Worm (Caenorhabditis elegans) whole organism, L4/young adult: Measurements from ENCODE around the gene T21C9.13.

Experiments used
- W03F9.2 ChIP-seq: fragments of 150-350 bp; optimal IDR thresholded peaks from 2 replicates; lab custom pipeline; 2014; ENCODE audit warnings: missing biosample characterization, missing genetic modification characterization
- dao-5 ChIP-seq: sonication (generic microtip); optimal IDR thresholded peaks from 2 replicates; lab custom pipeline; 2016; ENCODE audit warnings: missing genotype, missing genetic modification characterization, moderate library complexity, missing compliant biosample characterization
- him-1 ChIP-seq: sonication (generic microtip); optimal IDR thresholded peaks from 2 replicates; lab custom pipeline; 2016; ENCODE audit warnings: missing genotype, missing genetic modification reagents, missing genetic modification characterization, missing compliant biosample characterization

T21C9.13 gene

ce11 chrV:10597234-10597633 is at the start of gene T21C9.13:
TSS of gene T21C9.13 (plus strand) at chrV:10597266.
- TF ChIP-seq him-1 (tag; lab: Kevin White, UChicago) (no peak), dao-5 (tag; lab: Kevin White, UChicago) (no peak)

ce11 chrV:10548981-10549380 is 48.1 kb upstream of the T21C9.13 start, which contains the start of gene srd-34:
TSS of gene srd-34 (minus strand) at chrV:10549081.
- TF ChIP-seq W03F9.2 (tag; lab: Kevin White, UChicago) (no peak), him-1 (tag; lab: Kevin White, UChicago) (no peak), dao-5 (tag; lab: Kevin White, UChicago) (no peak)

ce11 chrV:10549717-10550116 is 47.3 kb upstream of the T21C9.13 start, which contains the start of gene F32G8.2:
TSS of gene F32G8.2 (plus strand) at chrV:10550017.
- TF ChIP-seq dao-5 (tag; lab: Kevin White, UChicago) (no peak), W03F9.2 (tag; lab: Kevin White, UChicago) (no peak), him-1 (tag; lab: Kevin White, UChicago) (no peak)

ce11 chrV:10555239-10555638 is 41.8 kb upstream of the T21C9.13 start, which contains the start of gene F32G8.3:
TSS of gene F32G8.3 (minus strand) at chrV:10555339.
- TF ChIP-seq him-1 (tag; lab: Kevin White, UChicago) (no peak), W03F9.2 (tag; lab: Kevin White, UChicago) (no peak), dao-5 (tag; lab: Kevin White, UChicago) (no peak)

- TF ChIP-seq W03F9.2 (tag; lab: Kevin White, UChicago) (no peak), him-1 (tag; lab: Kevin White, UChicago) (no peak), dao-5 (tag; lab: Kevin White, UChicago) (no peak)
Measured at ce11 chrV:10556362-10556761, 40.7 kb upstream of the T21C9.13 start.

- TF ChIP-seq W03F9.2 (tag; lab: Kevin White, UChicago) (no peak), him-1 (tag; lab: Kevin White, UChicago) (no peak)
Measured at ce11 chrV:10557094-10557493, 40.0 kb upstream of the T21C9.13 start.

ce11 chrV:10557676-10558075 is 39.4 kb upstream of the T21C9.13 start, which contains the start of gene best-14:
TSS of gene best-14 (plus strand) at chrV:10557976.
- TF ChIP-seq dao-5 (tag; lab: Kevin White, UChicago), result no peak
- TF ChIP-seq W03F9.2 (tag; lab: Kevin White, UChicago), result no peak
- TF ChIP-seq him-1 (tag; lab: Kevin White, UChicago), result no peak

ce11 chrV:10560621-10561020 is 36.4 kb upstream of the T21C9.13 start, which contains the start of gene col-152:
TSS of gene col-152 (plus strand) at chrV:10560921.
- TF ChIP-seq him-1 (tag; lab: Kevin White, UChicago) (no peak), dao-5 (tag; lab: Kevin White, UChicago) (no peak), W03F9.2 (tag; lab: Kevin White, UChicago) (no peak)

- TF ChIP-seq dao-5 (tag; lab: Kevin White, UChicago) (no peak), him-1 (tag; lab: Kevin White, UChicago) (no peak), W03F9.2 (tag; lab: Kevin White, UChicago) (no peak)
Measured at ce11 chrV:10561632-10562031, 35.4 kb upstream of the T21C9.13 start.

ce11 chrV:10562817-10563216 is 34.2 kb upstream of the T21C9.13 start:
- TF ChIP-seq dao-5 (tag; lab: Kevin White, UChicago) (no peak), W03F9.2 (tag; lab: Kevin White, UChicago) (no peak), him-1 (tag; lab: Kevin White, UChicago) (no peak)

ce11 chrV:10564140-10564539 is 32.9 kb upstream of the T21C9.13 start:
- TF ChIP-seq him-1 (tag; lab: Kevin White, UChicago) (no peak), dao-5 (tag; lab: Kevin White, UChicago) (no peak), W03F9.2 (tag; lab: Kevin White, UChicago) (no peak)

ce11 chrV:10564830-10565365 is 32.2 kb upstream of the T21C9.13 start, which contains the start of gene cat-4:
TSS of gene cat-4 (plus strand) at chrV:10564880.
- TF ChIP-seq W03F9.2 (tag; lab: Kevin White, UChicago) (no peak), him-1 (tag; lab: Kevin White, UChicago) (no peak), dao-5 (tag; lab: Kevin White, UChicago) (no peak)

- no peak for TF ChIP-seq him-1 (tag; lab: Kevin White, UChicago)
- TF ChIP-seq dao-5 (tag; lab: Kevin White, UChicago), result no peak
- TF ChIP-seq W03F9.2 (tag; lab: Kevin White, UChicago), result no peak
Measured at ce11 chrV:10568496-10568895, 28.6 kb upstream of the T21C9.13 start.

- TF ChIP-seq dao-5 (tag; lab: Kevin White, UChicago) (no peak), him-1 (tag; lab: Kevin White, UChicago) (no peak), W03F9.2 (tag; lab: Kevin White, UChicago) (no peak)
Measured at ce11 chrV:10571523-10571922, 25.5 kb upstream of the T21C9.13 start.
